Worm (Caenorhabditis elegans) whole organism, midembryonic: ENCODE data around the gene nspb-11.

Experiments
- T22C8.4 ChIP-seq: fragments of 200-800 bp; sonication (Bioruptor generic); IDR thresholded peaks from 2 replicates; pipeline ENCODE4 v1.3.6; 2022; ENCODE audit warnings: missing genetic modification characterization, missing compliant biosample characterization
- cog-1 ChIP-seq: sonication (generic microtip); optimal IDR thresholded peaks from 2 replicates; lab custom pipeline; 2016; ENCODE audit warnings: missing genetic modification characterization, missing compliant biosample characterization
- flt-1 ChIP-seq: fragments of 200-800 bp; sonication (Bioruptor generic); IDR thresholded peaks from 2 replicates; pipeline ENCODE4 v1.3.6; 2022; ENCODE audit warnings: missing genetic modification characterization, missing compliant biosample characterization
- klf-2 ChIP-seq: fragments of 200-800 bp; sonication (Bioruptor generic); conservative IDR thresholded peaks from 2 replicates; pipeline ENCODE4 v1.3.6; 2022; ENCODE audit warnings: missing genetic modification reagents, missing genetic modification characterization, missing compliant biosample characterization
- med-1 ChIP-seq: sonication (generic microtip); optimal IDR thresholded peaks from 2 replicates; lab custom pipeline; 2017; ENCODE audit warnings: missing genetic modification characterization, mild to moderate bottlenecking, missing compliant biosample characterization, antibody characterized with exemption, missing genetic modification reagents; ENCODE audit not compliant: insufficient read depth
- ztf-23 ChIP-seq: fragments of 200-800 bp; sonication (Bioruptor generic); IDR thresholded peaks from 2 replicates; pipeline ENCODE4 v1.3.6; 2022; ENCODE audit warnings: missing genetic modification reagents, missing genetic modification characterization, missing compliant biosample characterization

- TF ChIP-seq klf-2 (GFP tag; lab: Robert Waterston, UW) (no peak), T22C8.4 (GFP tag; lab: Robert Waterston, UW) (no peak), flt-1 (GFP tag; lab: Robert Waterston, UW) (no peak), ztf-23 (no peak), cog-1 (tag; lab: Kevin White, UChicago) (no peak), med-1 (GFP tag; lab: Kevin White, UChicago) (no peak)
Measured at ce11 chrII:12907070-12907469, at the start of gene nspb-11.
